Fruit fly (Drosophila melanogaster) whole organism, embryonic: ENCODE results near the gene smg.

Experiments
- Abd-B ChIP-seq: fragments of 200-800 bp; sonication (Bioruptor generic); optimal IDR thresholded peaks from 2 replicates; lab custom pipeline; 2018; ENCODE audit warnings: missing biosample characterization, mild to moderate bottlenecking, missing genetic modification characterization, moderate library complexity
- Asciz ChIP-seq: fragments of 200-800 bp; sonication (Bioruptor generic); optimal IDR thresholded peaks from 2 replicates; lab custom pipeline; 2017; ENCODE audit warnings: missing biosample characterization, mild to moderate bottlenecking, missing genetic modification characterization, missing genetic modification reagents
- CG13624 ChIP-seq: fragments of 200-800 bp; sonication (Bioruptor generic); optimal IDR thresholded peaks from 2 replicates; lab custom pipeline; 2016; ENCODE audit warnings: missing biosample characterization, missing genetic modification characterization
- CG14441 ChIP-seq: fragments of 200-800 bp; sonication (Bioruptor generic); IDR thresholded peaks from 2 replicates; pipeline ENCODE4 v1.3.6; 2022; ENCODE audit warnings: missing biosample characterization, missing genetic modification characterization
- CG15073 ChIP-seq: fragments of 200-800 bp; sonication (Bioruptor generic); optimal IDR thresholded peaks from 2 replicates; lab custom pipeline; 2016; ENCODE audit warnings: missing biosample characterization, missing genetic modification characterization
- CG15479 ChIP-seq: fragments of 200-800 bp; sonication (Bioruptor generic); optimal IDR thresholded peaks from 3 replicates; lab custom pipeline; 2019; ENCODE audit warnings: missing biosample characterization, mild to moderate bottlenecking, missing genetic modification characterization, moderate library complexity
- CG15514 ChIP-seq: fragments of 200-800 bp; sonication (Bioruptor generic); optimal IDR thresholded peaks from 3 replicates; lab custom pipeline; 2017; ENCODE audit warnings: missing biosample characterization, missing genetic modification characterization, mild to moderate bottlenecking, moderate library complexity, missing genetic modification reagents
- CG15601 ChIP-seq: fragments of 200-800 bp; sonication (Bioruptor generic); optimal IDR thresholded peaks from 3 replicates; lab custom pipeline; 2019; ENCODE audit warnings: missing biosample characterization, mild to moderate bottlenecking, missing genetic modification characterization, moderate library complexity
- CG16779 ChIP-seq: fragments of 200-800 bp; sonication (Bioruptor generic); IDR thresholded peaks from 2 replicates; pipeline ENCODE4 v1.3.6; 2022; ENCODE audit warnings: missing biosample characterization, missing genetic modification characterization
- CG16813 ChIP-seq: fragments of 200-800 bp; sonication (Bioruptor generic); IDR thresholded peaks from 3 replicates; pipeline ENCODE4 v1.3.6; 2022; ENCODE audit warnings: missing biosample characterization, missing genetic modification characterization; ENCODE audit not compliant: partially characterized antibody
- CG2116 ChIP-seq: fragments of 200-800 bp; sonication (Bioruptor generic); optimal IDR thresholded peaks from 3 replicates; lab custom pipeline; 2018; ENCODE audit warnings: missing biosample characterization, mild to moderate bottlenecking, missing genetic modification characterization
- CG3407 ChIP-seq: fragments of 200-800 bp; sonication (Bioruptor generic); optimal IDR thresholded peaks from 2 replicates; lab custom pipeline; 2018; ENCODE audit warnings: missing biosample characterization, mild to moderate bottlenecking, missing genetic modification characterization
- CG9817 ChIP-seq: fragments of 200-800 bp; sonication (Bioruptor generic); optimal IDR thresholded peaks from 2 replicates; lab custom pipeline; 2018; ENCODE audit warnings: missing biosample characterization, mild to moderate bottlenecking, missing genetic modification characterization, moderate library complexity
- CG9932 ChIP-seq: fragments of 200-800 bp; sonication (Bioruptor generic); IDR thresholded peaks from 2 replicates; pipeline ENCODE4 v1.3.6; 2022; ENCODE audit warnings: missing biosample characterization, missing genetic modification characterization
- CoRest ChIP-seq: fragments of 200-800 bp; sonication (Bioruptor generic); optimal IDR thresholded peaks from 3 replicates; lab custom pipeline; 2018; ENCODE audit warnings: missing biosample characterization, mild to moderate bottlenecking, missing genetic modification characterization, moderate library complexity
- D ChIP-seq, 2 experiments: fragments of 200-800 bp in 1 of 2; fragments of >200 bp in 1 of 2; sonication (Bioruptor generic) in 1 of 2; optimal IDR thresholded peaks; 2 replicates in 1 of 2; 3 replicates in 1 of 2; lab custom pipeline; 2017; ENCODE audit warnings: mild to moderate bottlenecking in 1 of 2, missing biosample characterization in 1 of 2, missing genetic modification characterization in 1 of 2, missing genetic modification reagents in 1 of 2
- Dp ChIP-seq: fragments of 200-800 bp; sonication (Bioruptor generic); optimal IDR thresholded peaks from 2 replicates; lab custom pipeline; 2018; ENCODE audit warnings: missing biosample characterization, mild to moderate bottlenecking, missing genetic modification characterization, moderate library complexity
- Dref ChIP-seq: fragments of 200-800 bp; sonication (Bioruptor generic); IDR thresholded peaks from 2 replicates; pipeline ENCODE4 v1.3.6; 2022; ENCODE audit warnings: missing biosample characterization, missing genetic modification characterization
- Ets65A ChIP-seq: fragments of 200-800 bp; sonication (Bioruptor generic); peaks from one replicate; lab custom pipeline; 2016; ENCODE audit warnings: missing biosample characterization, missing genetic modification characterization
- GATAe ChIP-seq: fragments of 200-800 bp; sonication (Bioruptor generic); conservative IDR thresholded peaks from 2 replicates; pipeline ENCODE4 v1.3.6; 2022; ENCODE audit warnings: missing biosample characterization, missing genetic modification characterization
- HLH3B ChIP-seq: fragments of 200-800 bp; sonication (Bioruptor generic); IDR thresholded peaks from 2 replicates; pipeline ENCODE4 v1.3.6; 2022; ENCODE audit warnings: missing biosample characterization, missing genetic modification characterization
- Jarid2 ChIP-seq: fragments of 200-800 bp; sonication (Bioruptor generic); optimal IDR thresholded peaks from 3 replicates; lab custom pipeline; 2017; ENCODE audit warnings: mild to moderate bottlenecking, missing biosample characterization, missing genetic modification reagents, missing genetic modification characterization
- Lhr ChIP-seq: fragments of 200-800 bp; sonication (Bioruptor generic); optimal IDR thresholded peaks from 3 replicates; lab custom pipeline; 2017; ENCODE audit warnings: mild to moderate bottlenecking, missing biosample characterization, missing genetic modification reagents, missing genetic modification characterization
- Meics ChIP-seq: fragments of 200-800 bp; sonication (Bioruptor generic); optimal IDR thresholded peaks from 2 replicates; lab custom pipeline; 2017; ENCODE audit warnings: missing biosample characterization, mild to moderate bottlenecking, missing genetic modification characterization
- Ssrp ChIP-seq: fragments of 200-800 bp; sonication (Bioruptor generic); optimal IDR thresholded peaks from 2 replicates; lab custom pipeline; 2018; ENCODE audit warnings: missing biosample characterization, mild to moderate bottlenecking, missing genetic modification characterization, moderate library complexity
- Xbp1 ChIP-seq: fragments of 200-800 bp; sonication (Bioruptor generic); optimal IDR thresholded peaks from 3 replicates; lab custom pipeline; 2016; ENCODE audit warnings: missing biosample characterization, mild to moderate bottlenecking, missing genetic modification characterization
- abd-A ChIP-seq: fragments of 200-800 bp; sonication (Bioruptor generic); optimal IDR thresholded peaks from 3 replicates; lab custom pipeline; 2019; ENCODE audit warnings: missing biosample characterization, mild to moderate bottlenecking, missing genetic modification characterization, moderate library complexity
- bcd ChIP-seq: fragments of 200-800 bp; sonication (Bioruptor generic); optimal IDR thresholded peaks from 2 replicates; lab custom pipeline; 2017; ENCODE audit warnings: missing biosample characterization, mild to moderate bottlenecking, missing genetic modification characterization
- bigmax ChIP-seq: fragments of 200-800 bp; sonication (Bioruptor generic); optimal IDR thresholded peaks from 2 replicates; lab custom pipeline; 2018; ENCODE audit warnings: missing biosample characterization, mild to moderate bottlenecking, missing genetic modification characterization
- cad ChIP-seq: fragments of >200 bp; optimal IDR thresholded peaks from 2 replicates; lab custom pipeline; 2017; ENCODE audit warnings: missing biosample characterization, missing genetic modification characterization
- chn ChIP-seq: fragments of 200-800 bp; sonication (Bioruptor generic); optimal IDR thresholded peaks from 2 replicates; lab custom pipeline; 2016; ENCODE audit warnings: missing biosample characterization, missing genetic modification characterization
- corto ChIP-seq: fragments of 200-800 bp; sonication (Bioruptor generic); optimal IDR thresholded peaks from 2 replicates; lab custom pipeline; 2016; ENCODE audit warnings: missing biosample characterization, mild to moderate bottlenecking, missing genetic modification characterization, moderate library complexity
- dysf ChIP-seq: fragments of 200-800 bp; sonication (Bioruptor generic); IDR thresholded peaks from 3 replicates; pipeline ENCODE4 v1.3.6; 2022; ENCODE audit warnings: missing biosample characterization, missing genetic modification characterization
- eve ChIP-seq, 2 experiments: fragments of >200 bp; optimal IDR thresholded peaks; 2 replicates each; lab custom pipeline; 2017; ENCODE audit warnings: missing biosample characterization in 2 of 2, missing genetic modification characterization in 2 of 2
- grau ChIP-seq: fragments of 200-800 bp; optimal IDR thresholded peaks from 3 replicates; lab custom pipeline; 2019; ENCODE audit warnings: missing biosample characterization, mild to moderate bottlenecking, missing genetic modification characterization, moderate library complexity
- grn ChIP-seq: fragments of 200-800 bp; sonication (Bioruptor generic); optimal IDR thresholded peaks from 3 replicates; lab custom pipeline; 2017; ENCODE audit warnings: missing biosample characterization, missing genetic modification characterization
- kni ChIP-seq: fragments of 200-800 bp; sonication (Bioruptor generic); optimal IDR thresholded peaks from 3 replicates; lab custom pipeline; 2017; ENCODE audit warnings: mild to moderate bottlenecking, missing biosample characterization, missing genetic modification reagents, missing genetic modification characterization
- lov ChIP-seq, 2 experiments: fragments of 200-800 bp in 1 of 2; fragments of >200 bp in 1 of 2; sonication (Bioruptor generic) in 1 of 2; IDR thresholded peaks in 1 of 2; optimal IDR thresholded peaks in 1 of 2; 2 replicates in 1 of 2; 3 replicates in 1 of 2; pipeline versions ENCODE4 v1.3.6 to Lab custom; 2017 to 2022; ENCODE audit warnings: missing biosample characterization in 1 of 2, missing genetic modification characterization in 1 of 2
- pita ChIP-seq: fragments of 200-800 bp; sonication (Bioruptor generic); optimal IDR thresholded peaks from 2 replicates; lab custom pipeline; 2017; ENCODE audit warnings: missing biosample characterization, mild to moderate bottlenecking, missing genetic modification characterization
- pnt ChIP-seq: fragments of 200-800 bp; sonication (Bioruptor generic); optimal IDR thresholded peaks from 3 replicates; lab custom pipeline; 2016; ENCODE audit warnings: missing biosample characterization, missing genetic modification characterization
- ro ChIP-seq: fragments of 200-800 bp; sonication (Bioruptor generic); IDR thresholded peaks from 2 replicates; pipeline ENCODE4 v1.3.6; 2022; ENCODE audit warnings: missing biosample characterization, missing genetic modification characterization
- sob ChIP-seq: fragments of 200-800 bp; sonication (Bioruptor generic); IDR thresholded peaks from 2 replicates; pipeline ENCODE4 v1.3.6; 2022; ENCODE audit warnings: missing biosample characterization, missing genetic modification characterization
- tll ChIP-seq, 2 experiments: fragments of 200-800 bp in 1 of 2; fragments of >200 bp in 1 of 2; sonication (Bioruptor generic) in 1 of 2; optimal IDR thresholded peaks; 2 replicates each; lab custom pipeline; 2017 to 2019; ENCODE audit warnings: missing biosample characterization in 2 of 2, missing genetic modification characterization in 2 of 2, mild to moderate bottlenecking in 1 of 2, moderate library complexity in 1 of 2
- twi ChIP-seq: fragments of 200-800 bp; optimal IDR thresholded peaks from 2 replicates; lab custom pipeline; 2019; ENCODE audit warnings: missing biosample characterization, mild to moderate bottlenecking, missing genetic modification characterization, moderate library complexity
- vnd ChIP-seq: fragments of 200-800 bp; sonication (Bioruptor generic); IDR thresholded peaks from 3 replicates; pipeline ENCODE4 v1.3.6; 2022; ENCODE audit warnings: missing biosample characterization, missing genetic modification characterization; ENCODE audit not compliant: partially characterized antibody
- zen ChIP-seq: fragments of 200-800 bp; sonication (Bioruptor generic); optimal IDR thresholded peaks from 3 replicates; lab custom pipeline; 2018; ENCODE audit warnings: missing biosample characterization, mild to moderate bottlenecking, missing genetic modification characterization, moderate library complexity

The smg gene

dm6 chr3L:9003369-9003768 lies 5.6 kb upstream of the smg start:
- TF ChIP-seq CG14441 (no peak), grn (GFP tag; lab: Kevin White, UChicago) (no peak), Dref (no peak), CG15073 (GFP tag; lab: Kevin White, UChicago) (peak; percentile 84), bcd (no peak), CG2116 (GFP tag; lab: Kevin White, UChicago) (no peak), GATAe (GFP tag; lab: Robert Waterston, UW) (no peak), ro (GFP tag; lab: Robert Waterston, UW) (no peak), D (optimal IDR thresholded peaks at IDR 0.05; lab: Kevin White, UChicago) (peak; percentile 71), D (GFP tag; optimal IDR thresholded peaks at IDR 0.05; lab: Kevin White, UChicago) (no peak), tll (GFP tag; optimal IDR thresholded peaks at IDR 0.05; lab: Kevin White, UChicago) (peak in 1 of 2 experiments; percentile 61), chn (GFP tag; lab: Kevin White, UChicago) (no peak), Jarid2 (GFP tag; lab: Kevin White, UChicago) (no peak), abd-A (peak; percentile 4), HLH3B (no peak), CG9932 (GFP tag; lab: Robert Waterston, UW) (0 out of 2 replicates have a peak, but pooled peaks have one; percentile 19), CG15514 (GFP tag; lab: Kevin White, UChicago) (no peak), zen (tag; lab: Kevin White, UChicago) (peak; percentile 90), Xbp1 (GFP tag; lab: Kevin White, UChicago) (no peak), pnt (GFP tag; lab: Kevin White, UChicago) (no peak), twi (tag; lab: Kevin White, UChicago) (peak; percentile 3), bigmax (GFP tag; lab: Kevin White, UChicago) (no peak), cad (GFP tag; lab: Kevin White, UChicago) (peak; percentile 94), eve (GFP tag; optimal IDR thresholded peaks at IDR 0.05; lab: Kevin White, UChicago) (no peak), Asciz (GFP tag; lab: Kevin White, UChicago) (no peak), sob (GFP tag; lab: Robert Waterston, UW) (no peak), CG16779 (0 out of 2 replicates have a peak, but pooled peaks have one; percentile 3), CG16813 (no peak), CoRest (no peak), vnd (GFP tag; lab: Robert Waterston, UW) (no peak), Abd-B (GFP tag; lab: Kevin White, UChicago) (no peak), Lhr (no peak), corto (no peak), kni (GFP tag; lab: Kevin White, UChicago) (peak; percentile 21), Dp (GFP tag; lab: Kevin White, UChicago) (no peak), pita (GFP tag; lab: Kevin White, UChicago) (no peak), CG9817 (tag; lab: Kevin White, UChicago) (no peak), CG15601 (tag; lab: Kevin White, UChicago) (no peak)

dm6 chr3L:9002527-9002926 lies 4.7 kb upstream of the smg start:
- TF ChIP-seq lov (optimal IDR thresholded peaks at IDR 0.05; lab: Kevin White, UChicago) (no peak), lov (GFP tag; IDR thresholded peaks at IDR 0.05; lab: Robert Waterston, UW) (peak; percentile 60; the same call in 1 of the 3 replicates), dysf (GFP tag; lab: Robert Waterston, UW) (no peak), CG15479 (GFP tag; lab: Kevin White, UChicago) (peak; percentile 78), Meics (GFP tag; lab: Kevin White, UChicago) (no peak), CG13624 (GFP tag; lab: Kevin White, UChicago) (no peak), grau (tag; lab: Kevin White, UChicago) (no peak), Ets65A (GFP tag; lab: Kevin White, UChicago) (peak; percentile 61), Ssrp (no peak), GATAe (GFP tag; lab: Robert Waterston, UW) (no peak), zen (tag; lab: Kevin White, UChicago) (peak; percentile 98), CG3407 (no peak), tll (GFP tag; optimal IDR thresholded peaks at IDR 0.05; lab: Kevin White, UChicago) (peak in 1 of 2 experiments; percentile 86)
